Fruit fly (Drosophila melanogaster) whole organism, embryonic: Measurements from ENCODE around the gene Faa.

ENCODE experiments used
- Ada2b ChIP-seq: fragments of 200-800 bp; sonication (Bioruptor generic); IDR thresholded peaks from 2 replicates; pipeline ENCODE4 v1.3.6; 2022; ENCODE audit warnings: missing biosample characterization, missing genetic modification characterization
- CG10267 ChIP-seq: fragments of 200-800 bp; sonication (Bioruptor generic); optimal IDR thresholded peaks from 2 replicates; lab custom pipeline; 2018; ENCODE audit warnings: missing biosample characterization, mild to moderate bottlenecking, missing genetic modification characterization, moderate library complexity
- CG10959 ChIP-seq: fragments of 200-800 bp; sonication (Bioruptor generic); IDR thresholded peaks from 2 replicates; pipeline ENCODE4 v1.3.6; 2022; ENCODE audit warnings: missing biosample characterization, missing genetic modification characterization
- CG12071 ChIP-seq: fragments of 200-800 bp; sonication (Bioruptor generic); optimal IDR thresholded peaks from 3 replicates; lab custom pipeline; 2018; ENCODE audit warnings: missing biosample characterization, mild to moderate bottlenecking, missing genetic modification characterization
- CG12219 ChIP-seq: fragments of 200-800 bp; sonication (Bioruptor generic); optimal IDR thresholded peaks from 3 replicates; lab custom pipeline; 2018; ENCODE audit warnings: missing biosample characterization, mild to moderate bottlenecking, missing genetic modification characterization
- CG15011 ChIP-seq: fragments of 200-800 bp; sonication (Bioruptor generic); optimal IDR thresholded peaks from 3 replicates; lab custom pipeline; 2018; ENCODE audit warnings: missing biosample characterization, mild to moderate bottlenecking, missing genetic modification characterization
- CG15269 ChIP-seq: fragments of 200-800 bp; sonication (Bioruptor generic); optimal IDR thresholded peaks from 2 replicates; lab custom pipeline; 2018; ENCODE audit warnings: missing biosample characterization, mild to moderate bottlenecking, missing genetic modification characterization, moderate library complexity
- CG1529 ChIP-seq: fragments of 200-800 bp; sonication (Bioruptor generic); optimal IDR thresholded peaks from 3 replicates; lab custom pipeline; 2018; ENCODE audit warnings: missing biosample characterization, missing genetic modification characterization
- CG15479 ChIP-seq: fragments of 200-800 bp; sonication (Bioruptor generic); optimal IDR thresholded peaks from 3 replicates; lab custom pipeline; 2019; ENCODE audit warnings: missing biosample characterization, mild to moderate bottlenecking, missing genetic modification characterization, moderate library complexity
- CG17612 ChIP-seq: fragments of 200-800 bp; sonication (Bioruptor generic); IDR thresholded peaks from 2 replicates; pipeline ENCODE4 v1.3.6; 2022; ENCODE audit warnings: missing biosample characterization, missing genetic modification characterization
- CG18262 ChIP-seq: fragments of 200-800 bp; optimal IDR thresholded peaks from 3 replicates; lab custom pipeline; 2019; ENCODE audit warnings: missing biosample characterization, mild to moderate bottlenecking, missing genetic modification characterization, moderate library complexity
- CG30020 ChIP-seq: fragments of 200-800 bp; optimal IDR thresholded peaks from 2 replicates; lab custom pipeline; 2019; ENCODE audit warnings: missing biosample characterization, mild to moderate bottlenecking, missing genetic modification characterization, moderate library complexity
- CG30403 ChIP-seq: fragments of 200-800 bp; sonication (Bioruptor generic); optimal IDR thresholded peaks from 3 replicates; lab custom pipeline; 2016; ENCODE audit warnings: missing biosample characterization, missing genetic modification characterization
- CG31441 ChIP-seq: fragments of 200-800 bp; sonication (Bioruptor generic); IDR thresholded peaks from 2 replicates; pipeline ENCODE4 v1.3.6; 2022; ENCODE audit warnings: missing biosample characterization, missing genetic modification characterization
- CG34224 ChIP-seq: fragments of 200-800 bp; sonication (Bioruptor generic); IDR thresholded peaks from 3 replicates; pipeline ENCODE4 v1.3.6; 2022; ENCODE audit warnings: missing biosample characterization, missing genetic modification characterization; ENCODE audit not compliant: partially characterized antibody
- CG42726 ChIP-seq: fragments of 200-800 bp; sonication (Bioruptor generic); IDR thresholded peaks from 2 replicates; pipeline ENCODE4 v1.3.6; 2022; ENCODE audit warnings: missing biosample characterization, missing genetic modification characterization; ENCODE audit not compliant: partially characterized antibody
- CG5245 ChIP-seq: fragments of 200-800 bp; sonication (Bioruptor generic); optimal IDR thresholded peaks from 3 replicates; lab custom pipeline; 2016; ENCODE audit warnings: missing biosample characterization, missing genetic modification characterization
- Camta ChIP-seq: fragments of 200-800 bp; sonication (Bioruptor generic); optimal IDR thresholded peaks from 2 replicates; lab custom pipeline; 2016; ENCODE audit warnings: missing biosample characterization, missing genetic modification characterization
- D19A ChIP-seq: fragments of 200-800 bp; optimal IDR thresholded peaks from 3 replicates; lab custom pipeline; 2019; ENCODE audit warnings: missing biosample characterization, mild to moderate bottlenecking, missing genetic modification characterization, moderate library complexity
- Dbx ChIP-seq: fragments of 200-800 bp; sonication (Bioruptor generic); IDR thresholded peaks from 3 replicates; pipeline ENCODE4 v1.3.6; 2022; ENCODE audit warnings: missing biosample characterization, missing genetic modification characterization
- Doc2 ChIP-seq: fragments of 200-800 bp; sonication (Bioruptor generic); IDR thresholded peaks from 2 replicates; pipeline ENCODE4 v1.3.6; 2022; ENCODE audit warnings: missing biosample characterization, missing genetic modification characterization
- Ets97D ChIP-seq: fragments of 200-800 bp; sonication (Bioruptor generic); optimal IDR thresholded peaks from 3 replicates; lab custom pipeline; 2016; ENCODE audit warnings: missing biosample characterization, missing genetic modification characterization
- HLH3B ChIP-seq: fragments of 200-800 bp; sonication (Bioruptor generic); IDR thresholded peaks from 2 replicates; pipeline ENCODE4 v1.3.6; 2022; ENCODE audit warnings: missing biosample characterization, missing genetic modification characterization
- Jarid2 ChIP-seq: fragments of 200-800 bp; sonication (Bioruptor generic); optimal IDR thresholded peaks from 3 replicates; lab custom pipeline; 2017; ENCODE audit warnings: mild to moderate bottlenecking, missing biosample characterization, missing genetic modification reagents, missing genetic modification characterization
- Lim3 ChIP-seq: fragments of 200-800 bp; sonication (Bioruptor generic); IDR thresholded peaks from 2 replicates; pipeline ENCODE4 v1.3.6; 2022; ENCODE audit warnings: missing biosample characterization, missing genetic modification characterization
- MTF-1 ChIP-seq: fragments of 200-800 bp; sonication (Bioruptor generic); optimal IDR thresholded peaks from 2 replicates; lab custom pipeline; 2018; ENCODE audit warnings: missing biosample characterization, mild to moderate bottlenecking, missing genetic modification characterization, borderline replicate concordance
- NC2α ChIP-seq: fragments of 200-800 bp; sonication (Bioruptor generic); optimal IDR thresholded peaks from 2 replicates; lab custom pipeline; 2016; ENCODE audit warnings: missing biosample characterization, missing genetic modification characterization
- Neu2 ChIP-seq: fragments of 200-800 bp; sonication (Bioruptor generic); optimal IDR thresholded peaks from 3 replicates; lab custom pipeline; 2016; ENCODE audit warnings: missing biosample characterization, missing genetic modification characterization, borderline replicate concordance
- Nf-YC ChIP-seq: fragments of 200-800 bp; optimal IDR thresholded peaks from 3 replicates; lab custom pipeline; 2019; ENCODE audit warnings: missing biosample characterization, mild to moderate bottlenecking, missing genetic modification characterization, moderate library complexity
- Sry-β ChIP-seq: fragments of 200-800 bp; sonication (Bioruptor generic); optimal IDR thresholded peaks from 2 replicates; lab custom pipeline; 2018; ENCODE audit warnings: missing biosample characterization, mild to moderate bottlenecking, missing genetic modification characterization, moderate library complexity
- Sry-δ ChIP-seq: fragments of 200-800 bp; sonication (Bioruptor generic); optimal IDR thresholded peaks from 2 replicates; lab custom pipeline; 2016; ENCODE audit warnings: missing biosample characterization, missing genetic modification characterization
- Taf1 ChIP-seq: fragments of 200-800 bp; sonication (Bioruptor generic); IDR thresholded peaks from 2 replicates; pipeline ENCODE4 v1.3.6; 2022; ENCODE audit warnings: missing biosample characterization, missing genetic modification characterization
- Xrp1 ChIP-seq: fragments of 200-800 bp; sonication (Bioruptor generic); IDR thresholded peaks from 2 replicates; pipeline ENCODE4 v1.3.6; 2022; ENCODE audit warnings: missing biosample characterization, missing genetic modification characterization
- aop ChIP-seq: fragments of 200-800 bp; sonication (Bioruptor generic); IDR thresholded peaks from 2 replicates; pipeline ENCODE4 v1.3.6; 2022; ENCODE audit warnings: missing biosample characterization, missing genetic modification characterization
- cg ChIP-seq: fragments of 200-800 bp; sonication (Bioruptor generic); optimal IDR thresholded peaks from 3 replicates; lab custom pipeline; 2019; ENCODE audit warnings: missing biosample characterization, mild to moderate bottlenecking, missing genetic modification characterization, moderate library complexity
- dpn ChIP-seq, 2 experiments: fragments of 200-800 bp; sonication (Bioruptor generic); optimal IDR thresholded peaks; 3 replicates each; lab custom pipeline; 2016; ENCODE audit warnings: missing biosample characterization in 2 of 2, missing genetic modification characterization in 2 of 2
- eve ChIP-seq, 2 experiments: fragments of >200 bp; optimal IDR thresholded peaks; 2 replicates each; lab custom pipeline; 2017; ENCODE audit warnings: missing biosample characterization in 2 of 2, missing genetic modification characterization in 2 of 2
- grn ChIP-seq: fragments of 200-800 bp; sonication (Bioruptor generic); optimal IDR thresholded peaks from 3 replicates; lab custom pipeline; 2017; ENCODE audit warnings: missing biosample characterization, missing genetic modification characterization
- h ChIP-seq: fragments of >200 bp; optimal IDR thresholded peaks from 2 replicates; lab custom pipeline; 2017
- jigr1 ChIP-seq: fragments of 200-800 bp; sonication (Bioruptor generic); IDR thresholded peaks from 3 replicates; pipeline ENCODE4 v1.3.6; 2022; ENCODE audit warnings: missing biosample characterization, missing genetic modification characterization
- lola ChIP-seq, 3 experiments: fragments of >200 bp in 2 of 3; fragments of 200-800 bp in 1 of 3; sonication (Bioruptor generic) in 1 of 3; optimal IDR thresholded peaks; 2 replicates each; lab custom pipeline; 2017 to 2019; ENCODE audit warnings: missing biosample characterization in 3 of 3, missing genetic modification characterization in 3 of 3, mild to moderate bottlenecking in 1 of 3, moderate library complexity in 1 of 3
- run ChIP-seq: fragments of 200-800 bp; sonication (Bioruptor generic); optimal IDR thresholded peaks from 3 replicates; lab custom pipeline; 2018; ENCODE audit warnings: missing biosample characterization, mild to moderate bottlenecking, missing genetic modification characterization
- salm ChIP-seq: fragments of 200-800 bp; sonication (Bioruptor generic); optimal IDR thresholded peaks from 2 replicates; lab custom pipeline; 2018; ENCODE audit warnings: missing biosample characterization, mild to moderate bottlenecking, missing genetic modification characterization
- sd ChIP-seq: fragments of 200-800 bp; sonication (Bioruptor generic); optimal IDR thresholded peaks from 3 replicates; lab custom pipeline; 2018; ENCODE audit warnings: missing biosample characterization, mild to moderate bottlenecking, missing genetic modification characterization, moderate library complexity
- slbo ChIP-seq: fragments of 200-800 bp; sonication (Bioruptor generic); IDR thresholded peaks from 2 replicates; pipeline ENCODE4 v1.3.6; 2022; ENCODE audit warnings: missing biosample characterization, missing genetic modification characterization
- sob ChIP-seq: fragments of 200-800 bp; sonication (Bioruptor generic); IDR thresholded peaks from 2 replicates; pipeline ENCODE4 v1.3.6; 2022; ENCODE audit warnings: missing biosample characterization, missing genetic modification characterization
- tio ChIP-seq: fragments of 200-800 bp; sonication (Bioruptor generic); optimal IDR thresholded peaks from 2 replicates; lab custom pipeline; 2017; ENCODE audit warnings: missing biosample characterization, missing genetic modification characterization, inconsistent platforms
- trem ChIP-seq: fragments of 200-800 bp; optimal IDR thresholded peaks from 3 replicates; lab custom pipeline; 2019; ENCODE audit warnings: missing biosample characterization, mild to moderate bottlenecking, missing genetic modification characterization, moderate library complexity
- zen ChIP-seq: fragments of 200-800 bp; sonication (Bioruptor generic); optimal IDR thresholded peaks from 3 replicates; lab custom pipeline; 2018; ENCODE audit warnings: missing biosample characterization, mild to moderate bottlenecking, missing genetic modification characterization, moderate library complexity
- zf30C ChIP-seq: fragments of 200-800 bp; sonication (Bioruptor generic); optimal IDR thresholded peaks from 3 replicates; lab custom pipeline; 2018; ENCODE audit warnings: missing biosample characterization, mild to moderate bottlenecking, missing genetic modification characterization

Faa gene

dm6 chr3L:4108844-4109494 lies 35.2 kb upstream of the Faa start (continued):
- TF ChIP-seq MTF-1 (GFP tag; lab: Kevin White, UChicago) = no peak
- peak; percentile 62 for TF ChIP-seq CG1529
- no peak for TF ChIP-seq tio (GFP tag; lab: Kevin White, UChicago)
- TF ChIP-seq NC2α (GFP tag; lab: Kevin White, UChicago) = peak; percentile 38
- TF ChIP-seq Xrp1 (GFP tag; lab: Robert Waterston, UW) = peak; percentile 81
- peak; percentile 65 for TF ChIP-seq sob (GFP tag; lab: Robert Waterston, UW)
- peak; percentile 78 for TF ChIP-seq Camta (GFP tag; lab: Kevin White, UChicago)
- peak; percentile 73 for TF ChIP-seq CG15011
- no peak for TF ChIP-seq CG17612 (GFP tag; lab: Robert Waterston, UW)
- peak; percentile 79 for TF ChIP-seq CG30403 (GFP tag; lab: Kevin White, UChicago)
- no peak for TF ChIP-seq eve (GFP tag; optimal IDR thresholded peaks at IDR 0.05; lab: Kevin White, UChicago)
- peak; percentile 85 for TF ChIP-seq CG15269 (tag; lab: Kevin White, UChicago)
- peak; percentile 54 for TF ChIP-seq Jarid2 (GFP tag; lab: Kevin White, UChicago)
- TF ChIP-seq CG30020 = peak; percentile 32
- TF ChIP-seq salm = peak; percentile 46
- TF ChIP-seq h (lab: Kevin White, UChicago) = no peak
- 0 out of 2 replicates have a peak, but pooled peaks have one; percentile 18 for TF ChIP-seq Taf1 (GFP tag; lab: Robert Waterston, UW)
- TF ChIP-seq Sry-β = no peak
- peak; percentile 38 for TF ChIP-seq Ets97D (GFP tag; lab: Kevin White, UChicago)
- TF ChIP-seq Sry-δ = no peak
- no peak for TF ChIP-seq Doc2
- no peak for TF ChIP-seq aop (GFP tag; lab: Robert Waterston, UW)
- TF ChIP-seq lola (GFP tag; optimal IDR thresholded peaks at IDR 0.05; lab: Kevin White, UChicago) = peak in 1 of 3 experiments; percentile 80
- TF ChIP-seq Nf-YC (tag; lab: Kevin White, UChicago) = peak; percentile 48
- no peak for TF ChIP-seq zf30C (GFP tag; lab: Kevin White, UChicago)
- no peak for TF ChIP-seq CG42726 (GFP tag; lab: Robert Waterston, UW)
- peak; percentile 76 to 78 for TF ChIP-seq dpn (GFP tag; optimal IDR thresholded peaks at IDR 0.05; lab: Kevin White, UChicago)
- TF ChIP-seq slbo (GFP tag; lab: Robert Waterston, UW) = peak; percentile 65
- peak; percentile 71 for TF ChIP-seq CG10267 (tag; lab: Kevin White, UChicago)
- TF ChIP-seq D19A (tag; lab: Kevin White, UChicago) = peak; percentile 74
- TF ChIP-seq Ada2b (GFP tag; lab: Robert Waterston, UW) = peak; percentile 55
- TF ChIP-seq Lim3 (GFP tag; lab: Robert Waterston, UW) = no peak; the same call in 1 of the 2 replicates
- TF ChIP-seq CG5245 (GFP tag; lab: Kevin White, UChicago) = peak; percentile 45
- peak; percentile 62; the same call in 2 of the 3 replicates for TF ChIP-seq Dbx (GFP tag; lab: Robert Waterston, UW)
- no peak for TF ChIP-seq cg (GFP tag; lab: Kevin White, UChicago)
- no peak for TF ChIP-seq jigr1 (GFP tag; lab: Robert Waterston, UW)
- TF ChIP-seq Neu2 (GFP tag; lab: Kevin White, UChicago) = no peak
- peak; percentile 61 for TF ChIP-seq zen (tag; lab: Kevin White, UChicago)
- TF ChIP-seq CG10959 (GFP tag; lab: Robert Waterston, UW) = no peak
- TF ChIP-seq CG34224 (GFP tag; lab: Robert Waterston, UW) = no peak
- peak; percentile 62 for TF ChIP-seq trem (tag; lab: Kevin White, UChicago)
- peak; percentile 73 for TF ChIP-seq CG12219 (GFP tag; lab: Kevin White, UChicago)
- peak; percentile 29 for TF ChIP-seq run (tag; lab: Kevin White, UChicago)
- TF ChIP-seq CG15479 (GFP tag; lab: Kevin White, UChicago) = no peak
- no peak for TF ChIP-seq grn (GFP tag; lab: Kevin White, UChicago)
- TF ChIP-seq HLH3B (GFP tag; lab: Robert Waterston, UW) = peak; percentile 21; the same call in 1 of the 2 replicates
- peak; percentile 78 for TF ChIP-seq CG31441
- peak; percentile 84 for TF ChIP-seq CG18262 (tag; lab: Kevin White, UChicago)
- TF ChIP-seq sd = peak; percentile 81
- TF ChIP-seq CG12071 = peak; percentile 30
